Fruit fly (Drosophila melanogaster) whole organism, embryonic: ENCODE data around the gene CG33791.

Experiments
- Abd-B ChIP-seq: fragments of 200-800 bp; sonication (Bioruptor generic); optimal IDR thresholded peaks from 2 replicates; lab custom pipeline; 2018; ENCODE audit warnings: missing biosample characterization, mild to moderate bottlenecking, missing genetic modification characterization, moderate library complexity
- Adf1 ChIP-seq: fragments of 200-800 bp; sonication (Bioruptor generic); IDR thresholded peaks from 2 replicates; pipeline ENCODE4 v1.3.6; 2022; ENCODE audit warnings: missing biosample characterization, missing genetic modification characterization
- CG10147 ChIP-seq: fragments of 200-800 bp; sonication (Bioruptor generic); optimal IDR thresholded peaks from 2 replicates; lab custom pipeline; 2019; ENCODE audit warnings: missing biosample characterization, mild to moderate bottlenecking, missing genetic modification characterization, moderate library complexity
- CG10366 ChIP-seq: fragments of 200-800 bp; sonication (Bioruptor generic); IDR thresholded peaks from 2 replicates; pipeline ENCODE4 v1.3.6; 2022; ENCODE audit warnings: missing biosample characterization, missing genetic modification characterization
- CG10431 ChIP-seq: fragments of 200-800 bp; sonication (Bioruptor generic); optimal IDR thresholded peaks from 3 replicates; lab custom pipeline; 2018; ENCODE audit warnings: missing biosample characterization, mild to moderate bottlenecking, missing genetic modification characterization
- CG10959 ChIP-seq: fragments of 200-800 bp; sonication (Bioruptor generic); IDR thresholded peaks from 2 replicates; pipeline ENCODE4 v1.3.6; 2022; ENCODE audit warnings: missing biosample characterization, missing genetic modification characterization
- CG11696 ChIP-seq: fragments of 200-800 bp; sonication (Bioruptor generic); IDR thresholded peaks from 2 replicates; pipeline ENCODE4 v1.3.6; 2022; ENCODE audit warnings: missing biosample characterization, missing genetic modification characterization
- CG12942 ChIP-seq: fragments of 200-800 bp; sonication (Bioruptor generic); optimal IDR thresholded peaks from 3 replicates; lab custom pipeline; 2016; ENCODE audit warnings: missing biosample characterization, missing genetic modification characterization
- CG15011 ChIP-seq: fragments of 200-800 bp; sonication (Bioruptor generic); optimal IDR thresholded peaks from 3 replicates; lab custom pipeline; 2018; ENCODE audit warnings: missing biosample characterization, mild to moderate bottlenecking, missing genetic modification characterization
- CG15073 ChIP-seq: fragments of 200-800 bp; sonication (Bioruptor generic); optimal IDR thresholded peaks from 2 replicates; lab custom pipeline; 2016; ENCODE audit warnings: missing biosample characterization, missing genetic modification characterization
- CG16813 ChIP-seq: fragments of 200-800 bp; sonication (Bioruptor generic); IDR thresholded peaks from 3 replicates; pipeline ENCODE4 v1.3.6; 2022; ENCODE audit warnings: missing biosample characterization, missing genetic modification characterization; ENCODE audit not compliant: partially characterized antibody
- CG17568 ChIP-seq: fragments of 200-800 bp; sonication (Bioruptor generic); optimal IDR thresholded peaks from 2 replicates; lab custom pipeline; 2018; ENCODE audit warnings: missing biosample characterization, mild to moderate bottlenecking, missing genetic modification characterization, moderate library complexity
- CG2116 ChIP-seq: fragments of 200-800 bp; sonication (Bioruptor generic); optimal IDR thresholded peaks from 3 replicates; lab custom pipeline; 2018; ENCODE audit warnings: missing biosample characterization, mild to moderate bottlenecking, missing genetic modification characterization
- CG2199 ChIP-seq: fragments of 200-800 bp; sonication (Bioruptor generic); IDR thresholded peaks from 3 replicates; pipeline ENCODE4 v1.3.6; 2022; ENCODE audit warnings: missing biosample characterization, missing genetic modification characterization
- CG3065 ChIP-seq: fragments of 200-800 bp; sonication (Bioruptor generic); optimal IDR thresholded peaks from 2 replicates; lab custom pipeline; 2016; ENCODE audit warnings: missing biosample characterization, missing genetic modification characterization
- CG32772 ChIP-seq: fragments of 200-800 bp; sonication (Bioruptor generic); IDR thresholded peaks from 2 replicates; pipeline ENCODE4 v1.3.6; 2022; ENCODE audit warnings: missing biosample characterization, missing genetic modification characterization
- CG43689 ChIP-seq: fragments of 200-800 bp; sonication (Bioruptor generic); IDR thresholded peaks from 2 replicates; pipeline ENCODE4 v1.3.6; 2022; ENCODE audit warnings: missing biosample characterization, missing genetic modification characterization
- CG7839 ChIP-seq: fragments of 200-800 bp; sonication (Bioruptor generic); optimal IDR thresholded peaks from 3 replicates; lab custom pipeline; 2018; ENCODE audit warnings: missing biosample characterization, mild to moderate bottlenecking, missing genetic modification characterization, moderate library complexity
- CG7987 ChIP-seq: fragments of 200-800 bp; sonication (Bioruptor generic); optimal IDR thresholded peaks from 2 replicates; lab custom pipeline; 2018; ENCODE audit warnings: missing biosample characterization, mild to moderate bottlenecking, missing genetic modification characterization, moderate library complexity
- CG8281 ChIP-seq: fragments of 200-800 bp; sonication (Bioruptor generic); optimal IDR thresholded peaks from 2 replicates; lab custom pipeline; 2018; ENCODE audit warnings: missing biosample characterization, mild to moderate bottlenecking, missing genetic modification characterization, moderate library complexity
- CG9609 ChIP-seq: fragments of 200-800 bp; sonication (Bioruptor generic); optimal IDR thresholded peaks from 3 replicates; lab custom pipeline; 2016; ENCODE audit warnings: missing biosample characterization, missing genetic modification characterization
- CG9876 ChIP-seq: fragments of 200-800 bp; sonication (Bioruptor generic); optimal IDR thresholded peaks from 2 replicates; lab custom pipeline; 2016; ENCODE audit warnings: missing biosample characterization, missing genetic modification characterization
- D ChIP-seq, 2 experiments: fragments of 200-800 bp in 1 of 2; fragments of >200 bp in 1 of 2; sonication (Bioruptor generic) in 1 of 2; optimal IDR thresholded peaks; 2 replicates in 1 of 2; 3 replicates in 1 of 2; lab custom pipeline; 2017; ENCODE audit warnings: mild to moderate bottlenecking in 1 of 2, missing biosample characterization in 1 of 2, missing genetic modification characterization in 1 of 2, missing genetic modification reagents in 1 of 2
- Dip3 ChIP-seq: fragments of 200-800 bp; sonication (Bioruptor generic); optimal IDR thresholded peaks from 3 replicates; lab custom pipeline; 2016; ENCODE audit warnings: missing biosample characterization, missing genetic modification characterization
- Dp ChIP-seq: fragments of 200-800 bp; sonication (Bioruptor generic); optimal IDR thresholded peaks from 2 replicates; lab custom pipeline; 2018; ENCODE audit warnings: missing biosample characterization, mild to moderate bottlenecking, missing genetic modification characterization, moderate library complexity
- Eip74EF ChIP-seq, 2 experiments: fragments of 200-800 bp in 1 of 2; fragments of >200 bp in 1 of 2; sonication (Bioruptor generic) in 1 of 2; optimal IDR thresholded peaks; 2 replicates each; lab custom pipeline; 2017 to 2019; ENCODE audit warnings: missing biosample characterization in 2 of 2, missing genetic modification characterization in 2 of 2, mild to moderate bottlenecking in 1 of 2, moderate library complexity in 1 of 2
- HmgD ChIP-seq: fragments of 200-800 bp; sonication (Bioruptor generic); optimal IDR thresholded peaks from 3 replicates; lab custom pipeline; 2016; ENCODE audit warnings: missing biosample characterization, missing genetic modification characterization
- MESR4 ChIP-seq: fragments of 200-800 bp; sonication (Bioruptor generic); optimal IDR thresholded peaks from 2 replicates; lab custom pipeline; 2018; ENCODE audit warnings: missing biosample characterization, mild to moderate bottlenecking, missing genetic modification characterization, moderate library complexity
- Myb ChIP-seq: fragments of 200-800 bp; sonication (Bioruptor generic); optimal IDR thresholded peaks from 2 replicates; lab custom pipeline; 2016; ENCODE audit warnings: missing biosample characterization, missing genetic modification characterization
- Sry-δ ChIP-seq: fragments of 200-800 bp; sonication (Bioruptor generic); optimal IDR thresholded peaks from 2 replicates; lab custom pipeline; 2016; ENCODE audit warnings: missing biosample characterization, missing genetic modification characterization
- ase ChIP-seq: fragments of 200-800 bp; sonication (Bioruptor generic); IDR thresholded peaks from 3 replicates; pipeline ENCODE4 v1.3.6; 2022; ENCODE audit warnings: missing biosample characterization, missing genetic modification characterization
- az2 ChIP-seq: fragments of 200-800 bp; sonication (Bioruptor generic); optimal IDR thresholded peaks from 3 replicates; lab custom pipeline; 2016; ENCODE audit warnings: missing biosample characterization, missing genetic modification characterization
- chn ChIP-seq: fragments of 200-800 bp; sonication (Bioruptor generic); optimal IDR thresholded peaks from 2 replicates; lab custom pipeline; 2016; ENCODE audit warnings: missing biosample characterization, missing genetic modification characterization
- cwo ChIP-seq: fragments of 200-800 bp; sonication (Bioruptor generic); optimal IDR thresholded peaks from 3 replicates; lab custom pipeline; 2017; ENCODE audit warnings: missing biosample characterization, missing genetic modification characterization, mild to moderate bottlenecking, moderate library complexity, missing genetic modification reagents
- dati ChIP-seq: fragments of 200-800 bp; sonication (Bioruptor generic); IDR thresholded peaks from 2 replicates; pipeline ENCODE4 v1.3.6; 2022; ENCODE audit warnings: missing biosample characterization, missing genetic modification characterization
- dimm ChIP-seq: fragments of 200-800 bp; sonication (Bioruptor generic); IDR thresholded peaks from 2 replicates; pipeline ENCODE4 v1.3.6; 2022; ENCODE audit warnings: missing biosample characterization, missing genetic modification characterization
- dmrt99B ChIP-seq: fragments of 200-800 bp; sonication (Bioruptor generic); optimal IDR thresholded peaks from 2 replicates; lab custom pipeline; 2018; ENCODE audit warnings: missing biosample characterization, mild to moderate bottlenecking, missing genetic modification characterization, moderate library complexity
- dysf ChIP-seq: fragments of 200-800 bp; sonication (Bioruptor generic); IDR thresholded peaks from 3 replicates; pipeline ENCODE4 v1.3.6; 2022; ENCODE audit warnings: missing biosample characterization, missing genetic modification characterization
- en ChIP-seq: fragments of 200-800 bp; sonication (Bioruptor generic); optimal IDR thresholded peaks from 2 replicates; lab custom pipeline; 2016; ENCODE audit warnings: missing biosample characterization, missing genetic modification characterization
- fu2 ChIP-seq: fragments of 200-800 bp; sonication (Bioruptor generic); optimal IDR thresholded peaks from 2 replicates; lab custom pipeline; 2016; ENCODE audit warnings: missing biosample characterization, missing genetic modification characterization
- grn ChIP-seq: fragments of 200-800 bp; sonication (Bioruptor generic); optimal IDR thresholded peaks from 3 replicates; lab custom pipeline; 2017; ENCODE audit warnings: missing biosample characterization, missing genetic modification characterization
- gsb-n ChIP-seq: fragments of 200-800 bp; sonication (Bioruptor generic); optimal IDR thresholded peaks from 3 replicates; lab custom pipeline; 2018; ENCODE audit warnings: missing biosample characterization, mild to moderate bottlenecking, missing genetic modification characterization
- luna ChIP-seq: fragments of 200-800 bp; sonication (Bioruptor generic); optimal IDR thresholded peaks from 2 replicates; lab custom pipeline; 2016; ENCODE audit warnings: missing biosample characterization, missing genetic modification characterization
- mirr ChIP-seq: fragments of 200-800 bp; sonication (Bioruptor generic); optimal IDR thresholded peaks from 3 replicates; lab custom pipeline; 2018; ENCODE audit warnings: missing biosample characterization, mild to moderate bottlenecking, missing genetic modification characterization
- odd ChIP-seq: fragments of 200-800 bp; sonication (Bioruptor generic); optimal IDR thresholded peaks from 2 replicates; lab custom pipeline; 2017; ENCODE audit warnings: missing biosample characterization, mild to moderate bottlenecking, missing genetic modification characterization
- pzg ChIP-seq: fragments of 200-800 bp; sonication (Bioruptor generic); optimal IDR thresholded peaks from 3 replicates; lab custom pipeline; 2018; ENCODE audit warnings: missing biosample characterization, mild to moderate bottlenecking, missing genetic modification characterization, moderate library complexity
- run ChIP-seq: fragments of 200-800 bp; sonication (Bioruptor generic); optimal IDR thresholded peaks from 3 replicates; lab custom pipeline; 2018; ENCODE audit warnings: missing biosample characterization, mild to moderate bottlenecking, missing genetic modification characterization
- toy ChIP-seq: fragments of 200-800 bp; sonication (Bioruptor generic); IDR thresholded peaks from 2 replicates; pipeline ENCODE4 v1.3.6; 2022; ENCODE audit warnings: missing biosample characterization, missing genetic modification characterization
- tx ChIP-seq: fragments of 200-800 bp; sonication (Bioruptor generic); optimal IDR thresholded peaks from 2 replicates; lab custom pipeline; 2016; ENCODE audit warnings: missing biosample characterization, missing genetic modification characterization
- zfh2 ChIP-seq: fragments of 200-800 bp; sonication (Bioruptor generic); optimal IDR thresholded peaks from 2 replicates; lab custom pipeline; 2016; ENCODE audit warnings: missing biosample characterization, missing genetic modification characterization

The CG33791 gene

DNA sequence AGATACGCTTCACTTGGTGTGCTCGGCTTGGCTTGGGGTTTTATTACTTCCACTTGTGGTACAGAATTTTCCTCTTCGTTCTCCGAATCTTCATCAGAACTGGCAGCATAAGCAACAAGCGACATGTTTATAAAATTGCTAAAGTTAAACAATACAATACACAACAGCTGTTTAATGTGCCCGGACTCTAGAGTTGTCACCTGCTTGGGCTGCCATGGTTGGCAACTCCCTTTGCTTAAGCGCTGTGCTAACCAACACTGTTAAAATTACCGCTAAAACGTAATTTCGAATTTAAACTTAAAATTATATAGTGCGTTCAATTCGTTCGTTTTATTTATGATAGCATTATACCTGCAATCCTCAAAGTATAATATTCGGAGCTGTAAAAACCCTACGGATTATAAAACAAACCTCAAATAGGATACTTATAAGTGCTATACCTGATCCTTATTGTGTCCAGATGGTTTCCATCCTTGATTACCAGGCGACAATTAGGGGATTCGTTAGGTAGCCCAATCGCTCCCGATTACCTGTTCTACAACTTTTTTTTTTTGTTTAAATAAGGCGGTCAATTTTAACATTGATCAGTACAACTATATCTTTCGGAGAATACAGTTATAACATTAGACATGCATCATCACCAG is 44.6 kb downstream of the CG33791 start, which contains the start of the genes CG17249 and Bro (continued):
- TF ChIP-seq CG17568 (GFP tag; lab: Kevin White, UChicago) (no peak), Myb (GFP tag; lab: Kevin White, UChicago) (peak; percentile 96), dysf (GFP tag; lab: Robert Waterston, UW) (no peak), fu2 (GFP tag; lab: Kevin White, UChicago) (peak; percentile 23), odd (GFP tag; lab: Kevin White, UChicago) (no peak), CG8281 (tag; lab: Kevin White, UChicago) (no peak), dmrt99B (no peak), Eip74EF (GFP tag; optimal IDR thresholded peaks at IDR 0.05; lab: Kevin White, UChicago) (no peak), CG3065 (no peak), CG7987 (GFP tag; lab: Kevin White, UChicago) (peak; percentile 8), ase (GFP tag; lab: Robert Waterston, UW) (no peak), Abd-B (no peak), CG16813 (GFP tag; lab: Robert Waterston, UW) (no peak), chn (GFP tag; lab: Kevin White, UChicago) (peak; percentile 42), CG43689 (GFP tag; lab: Robert Waterston, UW) (no peak), gsb-n (tag; lab: Kevin White, UChicago) (no peak), CG15073 (GFP tag; lab: Kevin White, UChicago) (no peak), CG10431 (no peak), mirr (GFP tag; lab: Kevin White, UChicago) (no peak), D (optimal IDR thresholded peaks at IDR 0.05; lab: Kevin White, UChicago) (no peak), D (GFP tag; optimal IDR thresholded peaks at IDR 0.05; lab: Kevin White, UChicago) (no peak), Adf1 (no peak), luna (GFP tag; lab: Kevin White, UChicago) (no peak), cwo (GFP tag; lab: Kevin White, UChicago) (no peak), Dip3 (peak; percentile 45), CG9609 (GFP tag; lab: Kevin White, UChicago) (peak; percentile 50), az2 (GFP tag; lab: Kevin White, UChicago) (peak; percentile 26), run (tag; lab: Kevin White, UChicago) (no peak), en (GFP tag; lab: Kevin White, UChicago) (no peak), dati (GFP tag; lab: Robert Waterston, UW) (no peak), grn (no peak), Sry-δ (GFP tag; lab: Kevin White, UChicago) (peak; percentile 37), CG2116 (GFP tag; lab: Kevin White, UChicago) (peak; percentile 45), toy (GFP tag; lab: Robert Waterston, UW) (no peak), HmgD (GFP tag; lab: Kevin White, UChicago) (peak; percentile 30), tx (no peak), CG15011 (GFP tag; lab: Kevin White, UChicago) (no peak), CG10366 (GFP tag; lab: Robert Waterston, UW) (no peak), pzg (GFP tag; lab: Kevin White, UChicago) (peak; percentile 93), CG7839 (tag; lab: Kevin White, UChicago) (no peak), CG9876 (GFP tag; lab: Kevin White, UChicago) (no peak), CG10147 (GFP tag; lab: Kevin White, UChicago) (no peak), zfh2 (GFP tag; lab: Kevin White, UChicago) (peak; percentile 54), Dp (peak; percentile 98), CG32772 (GFP tag; lab: Robert Waterston, UW) (no peak), CG10959 (GFP tag; lab: Robert Waterston, UW) (no peak), MESR4 (peak; percentile 78), dimm (GFP tag; lab: Robert Waterston, UW) (no peak), CG2199 (GFP tag; lab: Robert Waterston, UW) (no peak), CG12942 (GFP tag; lab: Kevin White, UChicago) (peak; percentile 9), CG11696 (GFP tag; lab: Robert Waterston, UW) (no peak)
